Fruit fly (Drosophila melanogaster): ENCODE measurements around the gene CG16753.

DNA sequence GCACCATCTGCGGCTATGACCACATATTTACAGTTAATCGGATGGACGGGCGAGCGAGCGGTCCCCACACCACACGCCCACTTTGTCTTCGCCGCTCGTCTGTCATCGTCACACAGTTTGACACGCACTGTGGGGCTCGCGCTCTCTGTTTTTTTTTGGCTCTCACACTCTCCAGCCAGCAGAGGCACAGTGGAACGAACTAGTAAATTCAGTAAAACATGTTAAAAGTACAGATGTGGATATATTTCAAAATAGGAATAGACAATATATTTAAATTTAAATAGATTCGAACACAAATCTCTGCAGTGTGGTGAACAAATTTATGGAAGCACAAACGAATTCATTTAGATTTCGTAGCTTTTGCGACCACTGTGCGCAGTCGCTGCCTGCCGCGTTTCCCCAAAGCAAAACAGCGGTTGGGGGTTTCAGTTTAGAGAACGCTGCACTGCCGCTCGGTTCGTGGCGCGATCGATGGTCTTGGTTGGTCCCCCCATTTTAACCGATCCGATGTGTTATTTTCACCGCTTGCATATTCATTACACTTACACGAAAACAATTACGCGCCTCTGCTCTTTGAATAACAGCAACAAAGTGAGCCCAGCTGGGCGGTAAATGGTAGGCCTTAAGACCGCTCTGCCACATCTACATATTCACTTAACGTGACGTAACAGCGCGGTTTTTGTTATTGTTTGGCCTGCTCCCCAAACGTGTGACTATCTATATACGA is 26.4 kb downstream of the CG16753 start:
- TF ChIP-seq CG8478 (optimal IDR thresholded peaks at IDR 0.05) (no peak), CTCF (optimal IDR thresholded peaks at IDR 0.05) (no peak)

All from S2 (cell line).